Fruit fly (Drosophila melanogaster) whole organism, wandering third instar larva: ENCODE results near the gene CG11892.

Experiments used
- Abd-B ChIP-seq: fragments of >200 bp; optimal IDR thresholded peaks from 2 replicates; lab custom pipeline; 2017; ENCODE audit warnings: missing biosample characterization, missing genetic modification characterization
- CG32264 ChIP-seq: fragments of 200-800 bp; sonication (Bioruptor generic); optimal IDR thresholded peaks from 2 replicates; lab custom pipeline; 2016; ENCODE audit warnings: missing biosample characterization, missing genetic modification characterization
- CG9705 ChIP-seq: fragments of 200-800 bp; sonication (Bioruptor generic); optimal IDR thresholded peaks from 2 replicates; lab custom pipeline; 2018; ENCODE audit warnings: missing biosample characterization, mild to moderate bottlenecking, missing genetic modification characterization
- CrebA ChIP-seq: fragments of 200-800 bp; sonication (Bioruptor generic); optimal IDR thresholded peaks from 2 replicates; lab custom pipeline; 2016; ENCODE audit warnings: missing biosample characterization, mild to moderate bottlenecking, missing genetic modification characterization, borderline replicate concordance
- Dfd ChIP-seq: fragments of >200 bp; optimal IDR thresholded peaks from 2 replicates; lab custom pipeline; 2017; ENCODE audit warnings: missing biosample characterization, missing genetic modification characterization
- Dif ChIP-seq: fragments of 200-275, 200-300 bp; sonication (Bioruptor generic); optimal IDR thresholded peaks from 2 replicates; lab custom pipeline; 2018; ENCODE audit warnings: missing biosample characterization, missing genetic modification characterization; ENCODE audit not compliant: partially characterized antibody
- GATAd ChIP-seq: sonication (Bioruptor generic); optimal IDR thresholded peaks from 2 replicates; lab custom pipeline; 2016; ENCODE audit warnings: missing biosample characterization, missing genetic modification characterization
- Hnf4 ChIP-seq: fragments of 200-800 bp; sonication (Bioruptor generic); optimal IDR thresholded peaks from 2 replicates; lab custom pipeline; 2016; ENCODE audit warnings: missing biosample characterization, mild to moderate bottlenecking, missing genetic modification characterization
- Hr78 ChIP-seq: fragments of >200 bp; optimal IDR thresholded peaks from 2 replicates; lab custom pipeline; 2017; ENCODE audit warnings: missing biosample characterization, missing genetic modification characterization
- Hr83 ChIP-seq: fragments of 200-300 bp; sonication (Bioruptor generic); optimal IDR thresholded peaks from 2 replicates; lab custom pipeline; 2016; ENCODE audit warnings: missing biosample characterization, mild to moderate bottlenecking, missing genetic modification characterization, moderate library complexity; ENCODE audit not compliant: poor library complexity, severe bottlenecking
- Jra ChIP-seq: sonication (Bioruptor generic); optimal IDR thresholded peaks from 2 replicates; lab custom pipeline; 2016; ENCODE audit warnings: missing biosample characterization, missing genetic modification characterization
- Mio ChIP-seq: sonication (Bioruptor generic); optimal IDR thresholded peaks from 2 replicates; lab custom pipeline; 2016; ENCODE audit warnings: missing biosample characterization, missing genetic modification characterization
- N ChIP-seq: fragments of >200 bp; optimal IDR thresholded peaks from 2 replicates; lab custom pipeline; 2018; ENCODE audit warnings: missing biosample characterization, missing external identifiers, missing genetic modification characterization
- OdsH ChIP-seq: fragments of 200-800 bp; sonication (Bioruptor generic); optimal IDR thresholded peaks from 2 replicates; lab custom pipeline; 2016; ENCODE audit warnings: missing biosample characterization, mild to moderate bottlenecking, missing genetic modification characterization
- Rel ChIP-seq, 2 experiments: fragments of 200-800 bp; sonication (Bioruptor generic) in 1 of 2; optimal IDR thresholded peaks; 2 replicates in 1 of 2; 3 replicates in 1 of 2; lab custom pipeline; 2016 to 2019; ENCODE audit warnings: mild to moderate bottlenecking in 2 of 2, missing biosample characterization in 2 of 2, missing genetic modification characterization in 2 of 2, moderate library complexity in 1 of 2
- Sp1 ChIP-seq: fragments of 200-800 bp; sonication (Bioruptor generic); optimal IDR thresholded peaks from 3 replicates; lab custom pipeline; 2019; ENCODE audit warnings: missing biosample characterization, mild to moderate bottlenecking, missing genetic modification characterization, moderate library complexity
- Vsx2 ChIP-seq: fragments of 200-300, 225-300 bp; sonication (Bioruptor generic); optimal IDR thresholded peaks from 2 replicates; lab custom pipeline; 2018; ENCODE audit warnings: missing biosample characterization, missing genetic modification characterization; ENCODE audit not compliant: partially characterized antibody
- br ChIP-seq: fragments of 200-800 bp; sonication (Bioruptor generic); optimal IDR thresholded peaks from 2 replicates; lab custom pipeline; 2016; ENCODE audit warnings: missing biosample characterization, missing genetic modification characterization
- brk ChIP-seq: fragments of 200-800 bp; sonication (Bioruptor generic); optimal IDR thresholded peaks from 2 replicates; lab custom pipeline; 2016; ENCODE audit warnings: missing biosample characterization, mild to moderate bottlenecking, missing genetic modification characterization
- dl ChIP-seq, 2 experiments: fragments of 175-275, 200-275 bp in 1 of 2; fragments of 200-275 bp in 1 of 2; sonication (Bioruptor generic); optimal IDR thresholded peaks; lab custom pipeline; 2018; ENCODE audit warnings: mild to moderate bottlenecking in 2 of 2, missing biosample characterization in 2 of 2, missing genetic modification characterization in 2 of 2, moderate library complexity in 2 of 2; ENCODE audit not compliant: partially characterized antibody in 2 of 2, insufficient read depth in 1 of 2
- dmrt93B ChIP-seq: fragments of 200-800 bp; sonication (Bioruptor generic); optimal IDR thresholded peaks from 2 replicates; lab custom pipeline; 2018; ENCODE audit warnings: missing biosample characterization, mild to moderate bottlenecking, missing genetic modification characterization
- dsf ChIP-seq: sonication (Bioruptor generic); optimal IDR thresholded peaks from 2 replicates; lab custom pipeline; 2016; ENCODE audit warnings: missing biosample characterization, missing genetic modification characterization, borderline replicate concordance
- ey ChIP-seq: fragments of 200-800 bp; sonication (Bioruptor generic); optimal IDR thresholded peaks from 2 replicates; lab custom pipeline; 2016; ENCODE audit warnings: missing biosample characterization, missing genetic modification characterization
- foxo ChIP-seq, 2 experiments: fragments of 200-800 bp; sonication (Bioruptor generic); optimal IDR thresholded peaks; 2 replicates in 1 of 2; 3 replicates in 1 of 2; lab custom pipeline; 2016 to 2017; ENCODE audit warnings: missing biosample characterization in 2 of 2, missing genetic modification characterization in 2 of 2
- fru ChIP-seq: fragments of 200-800 bp; sonication (Bioruptor generic); optimal IDR thresholded peaks from 3 replicates; lab custom pipeline; 2016; ENCODE audit warnings: missing biosample characterization, mild to moderate bottlenecking, missing genetic modification characterization
- h ChIP-seq: fragments of 200-800 bp; sonication (Bioruptor generic); optimal IDR thresholded peaks from 3 replicates; lab custom pipeline; 2016; ENCODE audit warnings: missing biosample characterization, mild to moderate bottlenecking, missing genetic modification characterization
- jim ChIP-seq: fragments of 175-275, 200-325 bp; sonication (Bioruptor generic); optimal IDR thresholded peaks from 2 replicates; lab custom pipeline; 2016; ENCODE audit warnings: missing biosample characterization, mild to moderate bottlenecking, missing genetic modification characterization
- lola ChIP-seq: fragments of >200 bp; optimal IDR thresholded peaks from 2 replicates; lab custom pipeline; 2017; ENCODE audit warnings: missing biosample characterization, missing genetic modification characterization
- pan ChIP-seq: fragments of >200 bp; optimal IDR thresholded peaks from 2 replicates; lab custom pipeline; 2017
- psq ChIP-seq: fragments of 200-800 bp; sonication (Bioruptor generic); optimal IDR thresholded peaks from 3 replicates; lab custom pipeline; 2017; ENCODE audit warnings: missing biosample characterization, mild to moderate bottlenecking, missing genetic modification characterization, moderate library complexity
- rgr ChIP-seq: fragments of 200-800 bp; sonication (Bioruptor generic); optimal IDR thresholded peaks from 3 replicates; lab custom pipeline; 2016; ENCODE audit warnings: missing biosample characterization, mild to moderate bottlenecking, missing genetic modification characterization
- sage ChIP-seq: fragments of 200-800 bp; sonication (Bioruptor generic); optimal IDR thresholded peaks from 2 replicates; lab custom pipeline; 2016; ENCODE audit warnings: missing biosample characterization, mild to moderate bottlenecking, missing genetic modification characterization
- sv ChIP-seq: fragments of 200-800 bp; sonication (Bioruptor generic); optimal IDR thresholded peaks from 3 replicates; lab custom pipeline; 2016; ENCODE audit warnings: missing biosample characterization, missing genetic modification characterization
- tai ChIP-seq: sonication (Bioruptor generic); optimal IDR thresholded peaks from 2 replicates; lab custom pipeline; 2016; ENCODE audit warnings: missing biosample characterization, missing genetic modification characterization
- usp ChIP-seq: fragments of >200 bp; optimal IDR thresholded peaks from 2 replicates; lab custom pipeline; 2017; ENCODE audit warnings: missing biosample characterization, missing genetic modification characterization

The CG11892 gene

dm6 chr3R:25322657-25323056 is 41.3 kb downstream of the CG11892 start, which contains the start of gene CG10562:
Gene CG10562 (minus strand): TSS chr3R:25322757.
- TF ChIP-seq lola (GFP tag; lab: Kevin White, UChicago) (no peak), jim (GFP tag; lab: Kevin White, UChicago) (no peak), OdsH (GFP tag; lab: Kevin White, UChicago) (no peak), rgr (GFP tag; lab: Kevin White, UChicago) (no peak)

dm6 chr3R:25329079-25329478 is 47.7 kb downstream of the CG11892 start, which contains the start of gene CHKov1:
Gene CHKov1 (minus strand): TSS chr3R:25329316.
- TF ChIP-seq Hnf4 (no peak), N (no peak), CrebA (GFP tag; lab: Kevin White, UChicago) (no peak), Dif (GFP tag; lab: Kevin White, UChicago) (peak; percentile 40), Hr78 (GFP tag; lab: Kevin White, UChicago) (no peak), tai (GFP tag; lab: Kevin White, UChicago) (no peak), OdsH (GFP tag; lab: Kevin White, UChicago) (peak; percentile 42), Jra (GFP tag; lab: Kevin White, UChicago) (no peak), Abd-B (GFP tag; lab: Kevin White, UChicago) (no peak), Rel (GFP tag; optimal IDR thresholded peaks at IDR 0.05; lab: Kevin White, UChicago) (peak; percentile 31), Rel (tag; optimal IDR thresholded peaks at IDR 0.05; lab: Kevin White, UChicago) (peak; percentile 84), CG9705 (GFP tag; lab: Kevin White, UChicago) (no peak), dsf (GFP tag; lab: Kevin White, UChicago) (no peak), brk (no peak), lola (GFP tag; lab: Kevin White, UChicago) (no peak), sage (GFP tag; lab: Kevin White, UChicago) (no peak), usp (GFP tag; lab: Kevin White, UChicago) (no peak), Sp1 (GFP tag; lab: Kevin White, UChicago) (no peak), dl (GFP tag; optimal IDR thresholded peaks at IDR 0.05; lab: Kevin White, UChicago; ENCODE audit: insufficient read depth in 1 of 2, partially characterized antibody in 2 of 2) (peak; percentile 9 to 15), CG32264 (no peak), Hr83 (GFP tag; lab: Kevin White, UChicago) (no peak), rgr (GFP tag; lab: Kevin White, UChicago) (peak; percentile 33), Mio (GFP tag; lab: Kevin White, UChicago) (no peak), br (GFP tag; lab: Kevin White, UChicago) (no peak), ey (no peak), h (no peak), Dfd (no peak), Vsx2 (GFP tag; lab: Kevin White, UChicago) (peak; percentile 14), foxo (GFP tag; optimal IDR thresholded peaks at IDR 0.05; lab: Kevin White, UChicago) (no peak), pan (no peak), GATAd (GFP tag; lab: Kevin White, UChicago) (no peak)
- TF ChIP-seq, all 38 proteins: peak for 6

- TF ChIP-seq sv (GFP tag; lab: Kevin White, UChicago) (no peak), fru (no peak), br (GFP tag; lab: Kevin White, UChicago) (no peak), lola (GFP tag; lab: Kevin White, UChicago) (no peak), psq (GFP tag; lab: Kevin White, UChicago) (no peak), dmrt93B (GFP tag; lab: Kevin White, UChicago) (no peak), Mio (GFP tag; lab: Kevin White, UChicago) (no peak), Sp1 (GFP tag; lab: Kevin White, UChicago) (no peak), h (no peak), Hr78 (GFP tag; lab: Kevin White, UChicago) (no peak), Dif (GFP tag; lab: Kevin White, UChicago) (no peak), dl (GFP tag; optimal IDR thresholded peaks at IDR 0.05; lab: Kevin White, UChicago; ENCODE audit: insufficient read depth in 1 of 2, partially characterized antibody in 2 of 2) (no peak)
Measured at dm6 chr3R:25331103-25331502, 49.8 kb downstream of the CG11892 start, which contains the start of gene CHKov2. Gene CHKov2 (minus strand): TSS chr3R:25331203.
